Worm (Caenorhabditis elegans): ENCODE results near the gene dmd-7.

dmd-7 gene

ce11 chrV:6224019-6224335 lies 22.8 kb upstream of the dmd-7 start (continued):
- TF ChIP-seq mxl-2 (GFP tag; conservative IDR thresholded peaks at IDR 0.05) (no peak), F49E8.2 (tag; optimal IDR thresholded peaks at IDR 0.05; ENCODE audit: borderline replicate concordance) (no peak), F26F4.8 (GFP tag; conservative IDR thresholded peaks at IDR 0.05) (peak; percentile 64; the same call in 1 of the 2 replicates), ceh-82 (tag; optimal IDR thresholded peaks at IDR 0.05) (no peak), daf-8 (GFP tag; IDR thresholded peaks at IDR 0.05) (0 out of 2 replicates have a peak, but pooled peaks have one; percentile 39), fkh-10 (GFP tag; optimal IDR thresholded peaks at IDR 0.05) (no peak), ama-1 (optimal IDR thresholded peaks at IDR 0.05) (no peak), duxl-1 (tag; optimal IDR thresholded peaks at IDR 0.05; ENCODE audit: poor library complexity) (no peak), T26A8.4 (GFP tag; IDR thresholded peaks at IDR 0.05) (peak; percentile 5), php-3 (GFP tag; IDR thresholded peaks at IDR 0.05) (no peak), nhr-11 (tag; optimal IDR thresholded peaks at IDR 0.05) (no peak), T20F7.1 (GFP tag; optimal IDR thresholded peaks at IDR 0.05) (no peak), unc-62 (GFP tag; optimal IDR thresholded peaks at IDR 0.05 in 1 of 2) (no peak), unc-62 (tag; optimal IDR thresholded peaks at IDR 0.05) (no peak), pqm-1 (tag; optimal IDR thresholded peaks at IDR 0.05) (no peak), mes-2 (tag; optimal IDR thresholded peaks at IDR 0.05; ENCODE audit: poor library complexity, severe bottlenecking) (no peak), mxl-3 (GFP tag; optimal IDR thresholded peaks at IDR 0.05) (no peak), lin-29 (GFP tag; IDR thresholded peaks at IDR 0.05) (no peak), ZK337.2 (GFP tag; IDR thresholded peaks at IDR 0.05) (no peak), ceh-28 (tag; optimal IDR thresholded peaks at IDR 0.05) (no peak), attf-4 (tag; optimal IDR thresholded peaks at IDR 0.05) (no peak), nhr-42 (GFP tag; IDR thresholded peaks at IDR 0.05) (peak; percentile 69; the same call in 1 of the 2 replicates), egl-27 (tag; optimal IDR thresholded peaks at IDR 0.05) (no peak), pha-4 (GFP tag; IDR thresholded peaks at IDR 0.05) (no peak), pha-4 (tag; optimal IDR thresholded peaks at IDR 0.05) (no peak), hif-1 (tag; optimal IDR thresholded peaks at IDR 0.05) (no peak), lin-15B (tag; optimal IDR thresholded peaks at IDR 0.05) (no peak), F10B5.3 (tag; optimal IDR thresholded peaks at IDR 0.05) (no peak)

ce11 chrV:6224494-6224959 lies 22.2 kb upstream of the dmd-7 start:
- TF ChIP-seq lin-38 (GFP tag; IDR thresholded peaks at IDR 0.05) (no peak; the same call in 1 of the 2 replicates), T20F7.1 (GFP tag; optimal IDR thresholded peaks at IDR 0.05) (peak; percentile 86), ceh-32 (tag; optimal IDR thresholded peaks at IDR 0.05; ENCODE audit: poor library complexity) (peak; percentile 78), lsy-2 (tag; optimal IDR thresholded peaks at IDR 0.05) (peak; percentile 89 to 94), T26A8.4 (GFP tag; IDR thresholded peaks at IDR 0.05) (peak; percentile 86), nhr-42 (GFP tag; IDR thresholded peaks at IDR 0.05) (0 out of 2 replicates have a peak, but pooled peaks have one; percentile 68), nhr-48 (tag; optimal IDR thresholded peaks at IDR 0.05) (peak; percentile 95), unc-39 (tag; optimal IDR thresholded peaks at IDR 0.05) (peak; percentile 44), lin-1 (GFP tag; IDR thresholded peaks at IDR 0.05) (no peak), lin-15B (tag; optimal IDR thresholded peaks at IDR 0.05) (peak; percentile 23), ztf-7 (tag; optimal IDR thresholded peaks at IDR 0.05) (peak; percentile 75), dve-1 (tag; optimal IDR thresholded peaks at IDR 0.05; ENCODE audit: insufficient read depth) (peak; percentile 98), lin-13 (GFP tag; optimal IDR thresholded peaks at IDR 0.05) (peak; percentile 72), vab-7 (GFP tag; IDR thresholded peaks at IDR 0.05) (peak; percentile 66), F49E8.2 (tag; optimal IDR thresholded peaks at IDR 0.05; ENCODE audit: borderline replicate concordance) (no peak), Y75B8A.6 (GFP tag; IDR thresholded peaks at IDR 0.05) (peak; percentile 72; the same call in 1 of the 2 replicates), snpc-1.2 (GFP tag; IDR thresholded peaks at IDR 0.05) (no peak), zip-11 (GFP tag; IDR thresholded peaks at IDR 0.05) (no peak), mxl-2 (GFP tag; conservative IDR thresholded peaks at IDR 0.05) (peak; percentile 48; the same call in 1 of the 2 replicates), egl-43 (GFP tag; IDR thresholded peaks at IDR 0.05) (peak; percentile 92), zfp-2 (tag; optimal IDR thresholded peaks at IDR 0.05) (peak; percentile 32), lim-7 (GFP tag; IDR thresholded peaks at IDR 0.05) (peak; percentile 28), F10B5.3 (tag; optimal IDR thresholded peaks at IDR 0.05) (no peak), fos-1 (tag; optimal IDR thresholded peaks at IDR 0.05) (no peak), daf-8 (GFP tag; IDR thresholded peaks at IDR 0.05) (no peak), arid-1 (GFP tag; conservative IDR thresholded peaks at IDR 0.05) (peak; percentile 66), aly-2 (tag; optimal IDR thresholded peaks at IDR 0.05) (no peak), nhr-102 (tag; optimal IDR thresholded peaks at IDR 0.05) (peak; percentile 92), ctbp-1 (GFP tag; IDR thresholded peaks at IDR 0.05) (peak; percentile 96), mxl-3 (GFP tag; optimal IDR thresholded peaks at IDR 0.05) (peak; percentile 60), lin-39 (tag; optimal IDR thresholded peaks at IDR 0.05) (no peak)
